Fruit fly (Drosophila melanogaster) Kc167 (cell line): ENCODE measurements around the gene CG32069.

ENCODE experiments used
- Myc ChIP-seq: fragments of >200 bp; optimal IDR thresholded peaks from 2 replicates; lab custom pipeline; 2017; ENCODE audit warnings: missing external identifiers
- Sin3A ChIP-seq: fragments of >200 bp; optimal IDR thresholded peaks from 2 replicates; lab custom pipeline; 2018; ENCODE audit warnings: missing external identifiers
- h ChIP-seq: fragments of >200 bp; optimal IDR thresholded peaks from 3 replicates; lab custom pipeline; 2018; ENCODE audit warnings: missing external identifiers
- insv ChIP-seq: fragments of >200 bp; optimal IDR thresholded peaks from 3 replicates; lab custom pipeline; 2018; ENCODE audit warnings: missing external identifiers
- psq ChIP-seq: fragments of >200 bp; optimal IDR thresholded peaks from 2 replicates; lab custom pipeline; 2017; ENCODE audit warnings: missing external identifiers
- ttk ChIP-seq: sonication (Bioruptor generic); optimal IDR thresholded peaks from 2 replicates; lab custom pipeline; 2017; ENCODE audit warnings: missing external identifiers

The CG32069 gene

dm6 chr3L:11091943-11092609 lies 29.7 kb upstream of the CG32069 start:
- TF ChIP-seq Sin3A (lab: Kevin White, UChicago) (no peak), psq (lab: Kevin White, UChicago) (no peak), Myc (lab: Kevin White, UChicago) (no peak), insv (no peak), ttk (lab: Kevin White, UChicago) (no peak), h (lab: Kevin White, UChicago) (no peak)

DNA sequence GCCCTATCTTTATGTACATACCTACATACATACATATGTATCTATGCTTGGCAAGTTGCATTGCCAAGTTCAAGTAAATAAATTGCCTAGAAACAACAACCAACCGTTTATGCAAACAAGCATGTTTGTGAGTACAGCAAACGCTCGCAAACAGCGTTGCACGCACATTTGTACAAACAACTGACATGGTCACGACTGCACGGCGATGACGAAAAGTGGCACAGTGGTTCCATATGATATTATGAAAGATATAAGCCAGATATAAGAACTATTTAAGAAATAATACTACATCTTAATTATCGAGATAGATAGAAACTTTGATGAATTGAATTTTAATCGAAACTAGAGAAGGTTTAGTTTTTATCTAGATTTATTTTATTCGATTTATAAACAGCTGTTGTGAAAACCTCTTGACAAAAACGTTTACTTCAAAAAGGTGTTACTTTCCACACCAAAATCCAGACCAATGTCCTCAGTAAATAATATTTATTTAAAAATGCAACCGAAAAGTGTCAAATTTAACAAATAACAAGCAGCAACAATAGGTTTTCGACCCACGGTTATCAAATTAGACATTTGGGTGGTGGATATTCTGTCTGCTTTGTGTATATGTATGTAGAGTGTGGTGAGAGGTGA lies 27.5 kb upstream of the CG32069 start:
- TF ChIP-seq Sin3A (lab: Kevin White, UChicago) (no peak), insv (no peak), psq (lab: Kevin White, UChicago) (no peak), h (lab: Kevin White, UChicago) (no peak), ttk (lab: Kevin White, UChicago) (no peak), Myc (lab: Kevin White, UChicago) (no peak)

- TF ChIP-seq insv, result no peak
- TF ChIP-seq psq (lab: Kevin White, UChicago), result no peak
- no peak for TF ChIP-seq Sin3A (lab: Kevin White, UChicago)
- no peak for TF ChIP-seq ttk (lab: Kevin White, UChicago)
- TF ChIP-seq h (lab: Kevin White, UChicago), result no peak
- TF ChIP-seq Myc (lab: Kevin White, UChicago), result no peak
Observed at dm6 chr3L:11085810-11086209, 23.4 kb upstream of the CG32069 start.

DNA sequence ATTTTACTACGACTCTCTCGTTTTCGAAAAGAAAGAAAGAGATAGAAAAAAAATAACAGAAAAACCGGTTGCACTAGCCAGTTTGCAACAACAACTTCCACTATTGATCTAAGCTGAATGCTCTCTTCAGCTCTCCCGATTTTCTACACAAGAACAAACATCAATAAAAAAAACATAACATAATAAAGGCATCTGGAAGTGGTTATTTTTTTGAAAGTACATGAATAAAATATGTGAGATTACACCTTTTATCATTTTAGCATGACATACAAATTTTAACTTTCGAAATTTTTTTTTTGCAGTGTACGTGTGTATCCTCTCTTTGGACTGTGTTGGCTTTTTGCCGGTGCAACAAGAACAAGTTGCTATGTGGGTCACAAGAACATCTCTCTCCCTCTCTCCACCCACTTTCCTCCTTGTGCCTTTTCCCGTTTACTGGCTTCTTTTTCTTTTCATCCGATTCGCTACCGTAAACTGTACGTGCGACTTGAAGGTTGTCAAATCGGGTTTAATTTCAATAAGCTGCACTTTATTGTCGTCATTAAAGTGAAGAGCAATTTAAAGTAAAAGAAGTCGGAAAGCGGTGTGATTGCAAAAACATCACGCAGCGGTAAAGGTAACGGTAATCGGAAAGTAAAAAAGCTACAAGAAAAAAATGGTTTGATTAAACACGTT lies 22.3 kb upstream of the CG32069 start:
- TF ChIP-seq insv, result no peak
- TF ChIP-seq ttk (lab: Kevin White, UChicago), result no peak
- TF ChIP-seq Myc (lab: Kevin White, UChicago), result no peak
- TF ChIP-seq psq (lab: Kevin White, UChicago), result no peak
- no peak for TF ChIP-seq Sin3A (lab: Kevin White, UChicago)
- no peak for TF ChIP-seq h (lab: Kevin White, UChicago)

DNA sequence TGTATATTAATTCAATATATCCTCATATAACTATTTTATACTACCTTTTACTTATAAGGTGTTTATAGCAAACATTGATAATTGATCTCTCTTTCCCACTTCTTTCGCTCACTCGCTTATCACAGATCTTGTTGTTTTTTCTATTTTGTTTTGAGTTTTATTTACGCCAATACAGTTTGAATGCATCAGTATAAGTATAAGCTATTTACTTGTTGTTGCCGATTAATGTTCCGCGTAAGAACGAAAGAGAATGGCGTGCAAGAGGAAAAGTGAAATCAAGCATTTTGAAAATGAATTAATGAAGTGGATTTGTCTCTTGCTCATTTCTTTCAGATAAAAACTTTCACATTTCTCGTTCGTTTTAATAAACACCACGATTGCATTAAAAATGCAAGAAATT lies 21.2 kb upstream of the CG32069 start:
- TF ChIP-seq Sin3A (lab: Kevin White, UChicago), result no peak
- TF ChIP-seq insv, result no peak
- no peak for TF ChIP-seq h (lab: Kevin White, UChicago)
- no peak for TF ChIP-seq psq (lab: Kevin White, UChicago)
- TF ChIP-seq ttk (lab: Kevin White, UChicago), result no peak
- TF ChIP-seq Myc (lab: Kevin White, UChicago), result no peak

DNA sequence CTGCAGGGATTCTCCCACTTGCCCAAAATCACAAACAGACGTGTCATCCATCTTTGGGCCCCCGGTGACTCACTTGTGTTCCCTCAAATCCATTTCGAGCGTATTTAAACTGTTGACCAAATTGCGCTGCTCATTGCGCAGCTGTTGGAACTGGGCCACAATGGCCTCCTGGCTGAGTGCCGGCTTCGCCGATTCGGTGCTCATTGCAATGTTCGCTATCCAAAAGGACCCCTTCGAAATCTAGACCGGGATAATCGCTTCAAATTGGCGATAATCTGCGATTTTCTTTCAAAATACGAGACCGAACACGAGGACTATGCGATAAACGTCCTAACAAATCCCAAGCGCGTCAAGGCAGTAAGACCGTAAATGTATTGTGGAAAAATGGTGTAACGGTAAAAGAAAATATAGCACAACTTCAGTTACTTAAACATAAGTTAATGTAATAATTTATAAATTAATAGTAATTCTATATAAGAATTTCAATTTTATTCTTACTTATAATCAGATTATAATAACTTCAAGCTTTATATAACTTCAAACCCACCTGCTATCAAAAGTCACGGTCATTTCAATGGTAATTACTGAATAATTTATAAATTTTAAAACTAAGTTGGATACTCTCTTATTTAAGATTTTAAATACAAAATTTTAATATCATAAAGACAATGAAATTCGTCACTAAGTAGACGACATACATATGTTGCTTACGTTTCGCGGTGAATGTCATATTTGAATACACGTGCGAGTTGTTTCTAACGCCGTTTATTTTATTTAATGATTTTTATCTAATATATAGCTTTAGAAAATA lies 11.8 kb upstream of the CG32069 start, which contains the start of the genes Pfdn2 and Noc1:
Pfdn2 (minus strand) TSS at position 346 of the 811 bp plus-strand sequence.
Noc1 (plus strand) TSS at position 727 of the 811 bp plus-strand sequence.
- no peak for TF ChIP-seq psq (lab: Kevin White, UChicago)
- no peak for TF ChIP-seq ttk (lab: Kevin White, UChicago)
- no peak for TF ChIP-seq Myc (lab: Kevin White, UChicago)
- no peak for TF ChIP-seq h (lab: Kevin White, UChicago)
- TF ChIP-seq Sin3A (lab: Kevin White, UChicago), result no peak
- TF ChIP-seq insv, result no peak

- TF ChIP-seq h (lab: Kevin White, UChicago) (no peak), Sin3A (lab: Kevin White, UChicago) (no peak), Myc (lab: Kevin White, UChicago) (no peak), psq (lab: Kevin White, UChicago) (no peak), insv (no peak), ttk (lab: Kevin White, UChicago) (no peak)
Observed at dm6 chr3L:11071057-11071456, 8.6 kb upstream of the CG32069 start.

dm6 chr3L:11070372-11070854 lies 8.0 kb upstream of the CG32069 start, which contains the start of gene Mocs1:
TSS of gene Mocs1 (plus strand) at chr3L:11070526.
- TF ChIP-seq psq (lab: Kevin White, UChicago) (no peak), Sin3A (lab: Kevin White, UChicago) (no peak), insv (no peak), ttk (lab: Kevin White, UChicago) (no peak), Myc (lab: Kevin White, UChicago) (no peak), h (lab: Kevin White, UChicago) (no peak)

DNA sequence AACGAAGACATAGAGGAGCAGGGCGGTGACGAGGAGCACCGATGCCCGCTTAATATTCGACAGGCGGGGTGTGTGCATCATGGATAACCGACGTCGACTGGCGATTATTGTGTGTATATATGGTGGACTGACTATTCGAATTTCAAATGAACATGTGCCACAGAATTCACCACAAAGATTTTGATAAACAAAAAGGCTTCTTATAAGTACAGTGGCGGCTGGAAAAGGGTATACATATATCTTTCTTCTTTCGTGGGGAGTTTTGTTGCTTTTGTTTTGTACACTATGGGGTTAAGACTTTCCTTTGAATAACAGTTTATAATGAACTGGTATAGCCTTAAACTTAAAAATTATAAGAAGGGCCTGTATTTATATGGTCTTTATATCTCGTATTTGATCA lies 7.3 kb upstream of the CG32069 start, which contains the start of gene CG6310:
CG6310 (minus strand) TSS at position 101 of the 400 bp plus-strand sequence.
- no peak for TF ChIP-seq insv
- no peak for TF ChIP-seq Myc (lab: Kevin White, UChicago)
- TF ChIP-seq ttk (lab: Kevin White, UChicago), result no peak
- no peak for TF ChIP-seq psq (lab: Kevin White, UChicago)
- TF ChIP-seq Sin3A (lab: Kevin White, UChicago), result no peak
- TF ChIP-seq h (lab: Kevin White, UChicago), result no peak

DNA sequence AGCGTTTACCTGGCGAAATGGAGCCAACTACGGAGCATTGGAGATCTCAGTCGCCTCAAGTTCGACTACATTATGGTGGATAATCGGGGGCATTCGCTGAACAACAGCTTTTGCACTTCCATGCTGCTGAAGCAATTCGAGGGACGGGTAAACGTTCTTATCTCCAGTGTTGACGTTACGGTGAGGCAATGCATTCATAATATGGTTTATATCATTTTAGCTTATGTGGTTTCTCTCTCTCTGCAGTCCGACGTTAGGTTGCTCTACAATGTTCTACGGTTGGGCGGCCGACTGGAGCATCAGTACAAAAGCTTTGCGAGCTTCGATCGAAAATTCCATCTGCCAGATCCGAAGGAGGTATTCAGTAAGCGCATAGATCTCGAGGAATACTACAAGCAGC lies 3.4 kb upstream of the CG32069 start:
- TF ChIP-seq h (lab: Kevin White, UChicago) (no peak), insv (no peak), ttk (lab: Kevin White, UChicago) (no peak), psq (lab: Kevin White, UChicago) (no peak), Sin3A (lab: Kevin White, UChicago) (no peak), Myc (lab: Kevin White, UChicago) (no peak)
